Worm (Caenorhabditis elegans) whole organism, late embryonic: ENCODE results near the gene K07D4.6.

ENCODE experiments used
- F13H6.1 ChIP-seq: sonication (generic microtip); optimal IDR thresholded peaks from 2 replicates; lab custom pipeline; 2016; ENCODE audit warnings: missing genetic modification characterization, missing compliant biosample characterization
- K09A11.1 ChIP-seq: sonication (generic microtip); optimal IDR thresholded peaks from 2 replicates; lab custom pipeline; 2017; ENCODE audit warnings: antibody characterized with exemption, mild to moderate bottlenecking, missing genetic modification characterization, missing compliant biosample characterization; ENCODE audit not compliant: insufficient read depth
- Y22D7AL.16 ChIP-seq: sonication (generic microtip); optimal IDR thresholded peaks from 2 replicates; lab custom pipeline; 2016; ENCODE audit warnings: missing genetic modification characterization, missing compliant biosample characterization
- ahr-1 ChIP-seq: sonication (generic microtip); optimal IDR thresholded peaks from 2 replicates; lab custom pipeline; 2016; ENCODE audit warnings: missing genetic modification characterization, missing compliant biosample characterization
- ceh-18 ChIP-seq: sonication (generic microtip); optimal IDR thresholded peaks from 2 replicates; lab custom pipeline; 2016; ENCODE audit warnings: missing genetic modification characterization, missing compliant biosample characterization
- ceh-19 ChIP-seq: fragments of 200-800 bp; sonication (Bioruptor generic); optimal IDR thresholded peaks from 2 replicates; lab custom pipeline; 2018; ENCODE audit warnings: mild to moderate bottlenecking, missing genetic modification characterization, missing compliant biosample characterization
- ceh-22 ChIP-seq: sonication (generic microtip); optimal IDR thresholded peaks from 2 replicates; lab custom pipeline; 2017; ENCODE audit warnings: missing biosample characterization, missing genetic modification characterization
- ceh-31 ChIP-seq: sonication (generic microtip); optimal IDR thresholded peaks from 2 replicates; lab custom pipeline; 2016; ENCODE audit warnings: missing genetic modification characterization, missing compliant biosample characterization
- ceh-34 ChIP-seq: sonication (generic microtip); optimal IDR thresholded peaks from 2 replicates; lab custom pipeline; 2016; ENCODE audit warnings: mild to moderate bottlenecking, missing genetic modification characterization, missing compliant biosample characterization
- ceh-45 ChIP-seq: fragments of 200-800 bp; sonication (Bioruptor generic); IDR thresholded peaks from 2 replicates; pipeline ENCODE4 v1.3.6; 2022; ENCODE audit warnings: missing genetic modification reagents, missing genetic modification characterization, missing compliant biosample characterization
- ceh-9 ChIP-seq: sonication (generic microtip); optimal IDR thresholded peaks from 2 replicates; lab custom pipeline; 2016; ENCODE audit warnings: mild to moderate bottlenecking, missing genetic modification characterization, inconsistent platforms, missing compliant biosample characterization
- dmd-4 ChIP-seq: sonication (generic microtip); optimal IDR thresholded peaks from 2 replicates; lab custom pipeline; 2016; ENCODE audit warnings: borderline replicate concordance, missing genetic modification characterization, missing compliant biosample characterization
- elt-2 ChIP-seq: sonication (generic microtip); optimal IDR thresholded peaks from 2 replicates; lab custom pipeline; 2016; ENCODE audit warnings: missing genetic modification reagents, missing genetic modification characterization, missing compliant biosample characterization
- elt-4 ChIP-seq: sonication (generic microtip); optimal IDR thresholded peaks from 2 replicates; lab custom pipeline; 2016; ENCODE audit warnings: missing genetic modification characterization, missing compliant biosample characterization
- fax-1 ChIP-seq: sonication (generic microtip); optimal IDR thresholded peaks from 2 replicates; lab custom pipeline; 2016; ENCODE audit warnings: missing genotype, missing genetic modification characterization, missing compliant biosample characterization
- fkh-6 ChIP-seq: sonication (generic microtip); optimal IDR thresholded peaks from 2 replicates; lab custom pipeline; 2016; ENCODE audit warnings: missing genetic modification characterization, missing compliant biosample characterization
- gmeb-2 ChIP-seq: sonication (generic microtip); optimal IDR thresholded peaks from 2 replicates; lab custom pipeline; 2016; ENCODE audit warnings: missing genetic modification characterization, inconsistent platforms, missing compliant biosample characterization
- hlh-13 ChIP-seq: fragments of 200-800 bp; sonication (Bioruptor generic); optimal IDR thresholded peaks from 2 replicates; lab custom pipeline; 2018; ENCODE audit warnings: mild to moderate bottlenecking, missing genetic modification characterization, missing compliant biosample characterization
- hlh-15 ChIP-seq: sonication (generic microtip); optimal IDR thresholded peaks from 2 replicates; lab custom pipeline; 2016; ENCODE audit warnings: missing genetic modification characterization, missing compliant biosample characterization
- lin-11 ChIP-seq: fragments of 200-800 bp; sonication (Bioruptor generic); optimal IDR thresholded peaks from 2 replicates; lab custom pipeline; 2018; ENCODE audit warnings: mild to moderate bottlenecking, missing genetic modification characterization, missing compliant biosample characterization
- nhr-232 ChIP-seq: sonication (generic microtip); optimal IDR thresholded peaks from 2 replicates; lab custom pipeline; 2016; ENCODE audit warnings: missing genetic modification characterization, missing compliant biosample characterization
- npax-4 ChIP-seq: sonication (generic microtip); optimal IDR thresholded peaks from 2 replicates; lab custom pipeline; 2016; ENCODE audit warnings: missing genetic modification characterization, missing compliant biosample characterization
- pha-2 ChIP-seq: sonication (generic microtip); optimal IDR thresholded peaks from 2 replicates; lab custom pipeline; 2017; ENCODE audit warnings: mild to moderate bottlenecking, missing genetic modification characterization, missing compliant biosample characterization
- pqm-1 ChIP-seq: sonication (generic microtip); optimal IDR thresholded peaks from 2 replicates; lab custom pipeline; 2016; ENCODE audit warnings: missing genetic modification characterization, missing compliant biosample characterization
- rnt-1 ChIP-seq: sonication (generic microtip); optimal IDR thresholded peaks from 2 replicates; lab custom pipeline; 2016; ENCODE audit warnings: missing genetic modification characterization, missing compliant biosample characterization
- sox-2 ChIP-seq: fragments of 200-800 bp; sonication (Bioruptor generic); IDR thresholded peaks from 2 replicates; pipeline ENCODE4 v1.3.6; 2022; ENCODE audit warnings: missing genetic modification reagents, missing genetic modification characterization, missing compliant biosample characterization
- sox-4 ChIP-seq: sonication (generic microtip); optimal IDR thresholded peaks from 2 replicates; lab custom pipeline; 2017; ENCODE audit warnings: mild to moderate bottlenecking, missing genetic modification characterization, inconsistent platforms, missing compliant biosample characterization
- syd-9 ChIP-seq: sonication (generic microtip); optimal IDR thresholded peaks from 2 replicates; lab custom pipeline; 2016; ENCODE audit warnings: mild to moderate bottlenecking, missing genetic modification characterization, moderate library complexity, missing compliant biosample characterization
- unc-3 ChIP-seq, 2 experiments: fragments of 200-800 bp in 1 of 2; sonication (Bioruptor generic) in 1 of 2; sonication (generic microtip) in 1 of 2; conservative IDR thresholded peaks in 1 of 2; optimal IDR thresholded peaks in 1 of 2; 2 replicates each; pipeline versions ENCODE4 v1.3.6 to Lab custom; 2016 to 2022; ENCODE audit warnings: missing compliant biosample characterization in 2 of 2, missing genetic modification characterization in 2 of 2, missing genetic modification reagents in 1 of 2
- zip-5 ChIP-seq: sonication (generic microtip); optimal IDR thresholded peaks from 2 replicates; lab custom pipeline; 2016; ENCODE audit warnings: missing genetic modification characterization, missing compliant biosample characterization

The K07D4.6 gene

DNA sequence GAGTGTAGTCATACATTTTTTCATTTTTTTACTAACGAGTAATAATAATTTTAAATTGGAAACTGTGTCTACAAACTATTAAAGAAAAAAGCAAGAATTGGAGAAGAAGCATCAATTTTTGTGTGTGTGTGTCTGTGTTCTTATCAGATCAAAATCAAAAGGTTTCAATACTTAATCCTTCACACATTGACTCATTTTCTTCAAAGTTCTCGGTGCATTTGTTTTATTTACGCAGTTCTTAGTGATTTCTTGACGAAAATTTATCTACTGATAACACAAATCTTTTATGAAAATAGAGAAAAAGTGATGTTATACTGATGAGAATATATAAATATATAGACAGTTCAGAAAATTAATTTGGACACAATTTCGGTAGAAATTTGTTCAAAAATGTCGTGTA, 22.5 kb downstream of the K07D4.6 start, which contains the start of gene clc-22:
TSS of gene clc-22 (minus strand) at position 71 of the 400 bp plus-strand sequence.
- TF ChIP-seq sox-4 (tag; lab: Kevin White, UChicago) = no peak
- no peak for TF ChIP-seq Y22D7AL.16 (tag; lab: Kevin White, UChicago)
- TF ChIP-seq ceh-18 = no peak
- no peak for TF ChIP-seq fax-1 (tag; lab: Kevin White, UChicago)
- TF ChIP-seq elt-4 (tag; lab: Kevin White, UChicago) = no peak
- TF ChIP-seq ceh-22 (tag; lab: Kevin White, UChicago) = no peak
- TF ChIP-seq fkh-6 (tag; lab: Kevin White, UChicago) = no peak
- no peak for TF ChIP-seq hlh-15 (tag; lab: Kevin White, UChicago)
- TF ChIP-seq elt-2 (tag; lab: Kevin White, UChicago) = no peak
- TF ChIP-seq rnt-1 (tag; lab: Kevin White, UChicago) = no peak
- TF ChIP-seq ceh-9 (tag; lab: Kevin White, UChicago) = no peak
- no peak for TF ChIP-seq hlh-13 (GFP tag; lab: Kevin White, UChicago)

- TF ChIP-seq sox-2 (GFP tag; lab: Robert Waterston, UW) (no peak), ceh-31 (no peak), gmeb-2 (tag; lab: Kevin White, UChicago) (no peak)
Observed at ce11 chrII:3992660-3993245, 25.8 kb downstream of the K07D4.6 start, which contains the start of gene Y14H12A.1. Gene Y14H12A.1, plus strand, starts transcription at chrII:3993195.

ce11 chrII:3992029-3992428, 26.5 kb downstream of the K07D4.6 start:
- TF ChIP-seq pqm-1 (tag; lab: Kevin White, UChicago) (no peak), ceh-31 (no peak), dmd-4 (tag; lab: Kevin White, UChicago) (no peak), sox-2 (GFP tag; lab: Robert Waterston, UW) (no peak), rnt-1 (tag; lab: Kevin White, UChicago) (no peak), lin-11 (tag; lab: Kevin White, UChicago) (no peak), K09A11.1 (no peak), fkh-6 (tag; lab: Kevin White, UChicago) (no peak), ceh-9 (tag; lab: Kevin White, UChicago) (no peak), pha-2 (no peak)

DNA sequence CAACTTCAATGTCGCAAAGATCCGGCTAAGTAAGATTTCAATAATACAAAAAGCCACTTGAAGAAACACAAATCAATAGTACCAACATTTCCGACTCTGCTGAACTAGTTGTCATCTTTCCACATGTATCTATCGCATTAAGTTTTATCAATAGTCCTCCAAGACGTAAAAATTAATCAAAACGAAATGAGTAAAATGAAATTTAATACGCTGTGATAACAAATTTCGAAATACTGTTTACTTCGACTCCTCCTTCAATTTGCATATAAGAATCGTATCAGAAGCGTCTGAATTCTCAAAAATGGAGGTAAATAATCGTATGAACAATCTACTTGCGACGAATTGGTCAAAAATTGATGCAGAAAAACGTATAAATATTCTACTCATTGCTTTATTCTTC, 27.8 kb downstream of the K07D4.6 start:
- TF ChIP-seq lin-11 (tag; lab: Kevin White, UChicago) (no peak), zip-5 (tag; lab: Kevin White, UChicago) (no peak), ceh-34 (no peak), F13H6.1 (tag; lab: Kevin White, UChicago) (no peak), npax-4 (no peak), ahr-1 (tag; lab: Kevin White, UChicago) (no peak), unc-3 (GFP tag; conservative IDR thresholded peaks at IDR 0.05; lab: Robert Waterston, UW) (no peak), unc-3 (tag; optimal IDR thresholded peaks at IDR 0.05; lab: Kevin White, UChicago) (no peak), nhr-232 (no peak), ceh-19 (no peak)
- TF ChIP-seq, all 69 proteins: peak for 0

DNA sequence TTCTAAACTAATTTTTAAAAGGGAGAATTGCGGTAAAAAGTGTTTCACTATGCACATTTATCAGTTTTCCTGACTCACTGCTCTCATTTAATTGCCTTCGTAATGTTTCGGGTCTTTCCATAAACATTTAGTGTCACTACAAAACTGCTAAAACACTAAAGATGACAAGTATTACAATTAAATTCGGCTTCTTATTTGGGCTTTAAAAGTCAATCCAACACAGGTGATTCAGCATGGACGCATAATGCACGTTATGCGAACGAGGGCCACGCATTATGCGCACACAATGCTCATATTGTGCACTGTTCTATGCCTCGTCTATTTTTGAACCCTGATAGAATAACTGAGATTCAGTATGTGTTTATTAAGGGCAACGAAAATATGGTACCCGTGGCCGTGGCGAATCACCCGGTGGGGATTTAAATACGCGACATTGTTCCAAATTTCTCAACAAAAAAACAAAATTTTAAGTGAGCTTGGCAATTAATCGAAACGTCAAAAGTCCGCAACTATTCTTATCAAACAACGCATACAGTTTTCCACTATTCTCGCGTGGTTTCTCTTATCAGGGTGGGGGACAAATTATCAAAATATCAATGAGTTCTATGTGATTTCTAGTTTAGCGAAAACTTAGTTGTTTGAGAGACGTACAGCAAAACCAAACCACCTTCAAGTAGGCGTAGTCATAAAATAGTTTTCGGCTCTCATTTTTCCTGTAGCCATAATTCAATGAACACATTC, 28.7 kb downstream of the K07D4.6 start, which contains the start of gene Y14H12A.2:
TSS of gene Y14H12A.2 (minus strand) at position 51 of the 741 bp plus-strand sequence.
- TF ChIP-seq syd-9 (tag; lab: Kevin White, UChicago) = no peak
- TF ChIP-seq ceh-45 = no peak
- peak; percentile 63 for TF ChIP-seq elt-2 (tag; lab: Kevin White, UChicago)
